Worm (Caenorhabditis elegans) whole organism, late embryonic: Measurements from ENCODE around the gene F08F8.9.
A peak's percentile ranks its signal among the peaks of the same experiment; 100 is the strongest.

Source experiments
- C08G9.2 ChIP-seq: sonication (generic microtip); optimal IDR thresholded peaks from 2 replicates; lab custom pipeline; 2016; ENCODE audit warnings: mild to moderate bottlenecking, missing genetic modification characterization, moderate library complexity, missing compliant biosample characterization
- C38D4.7 ChIP-seq: fragments of 200-800 bp; sonication (Bioruptor generic); optimal IDR thresholded peaks from 2 replicates; lab custom pipeline; 2018; ENCODE audit warnings: mild to moderate bottlenecking, missing genetic modification characterization, moderate library complexity, missing compliant biosample characterization
- F13H6.1 ChIP-seq: sonication (generic microtip); optimal IDR thresholded peaks from 2 replicates; lab custom pipeline; 2016; ENCODE audit warnings: missing genetic modification characterization, missing compliant biosample characterization
- K02D7.2 ChIP-seq: sonication (generic microtip); optimal IDR thresholded peaks from 2 replicates; lab custom pipeline; 2017; ENCODE audit warnings: mild to moderate bottlenecking, missing genetic modification characterization, missing compliant biosample characterization
- K09A11.1 ChIP-seq: sonication (generic microtip); optimal IDR thresholded peaks from 2 replicates; lab custom pipeline; 2017; ENCODE audit warnings: antibody characterized with exemption, mild to moderate bottlenecking, missing genetic modification characterization, missing compliant biosample characterization; ENCODE audit not compliant: insufficient read depth
- T23F11.4 ChIP-seq: fragments of 200-800 bp; sonication (Bioruptor generic); optimal IDR thresholded peaks from 2 replicates; lab custom pipeline; 2018; ENCODE audit warnings: mild to moderate bottlenecking, missing genetic modification characterization, missing compliant biosample characterization
- ahr-1 ChIP-seq: sonication (generic microtip); optimal IDR thresholded peaks from 2 replicates; lab custom pipeline; 2016; ENCODE audit warnings: missing genetic modification characterization, missing compliant biosample characterization
- ceh-14 ChIP-seq: sonication (generic microtip); optimal IDR thresholded peaks from 2 replicates; lab custom pipeline; 2016; ENCODE audit warnings: missing genotype, missing genetic modification characterization, missing compliant biosample characterization
- ceh-18 ChIP-seq: sonication (generic microtip); optimal IDR thresholded peaks from 2 replicates; lab custom pipeline; 2016; ENCODE audit warnings: missing genetic modification characterization, missing compliant biosample characterization
- ceh-19 ChIP-seq: fragments of 200-800 bp; sonication (Bioruptor generic); optimal IDR thresholded peaks from 2 replicates; lab custom pipeline; 2018; ENCODE audit warnings: mild to moderate bottlenecking, missing genetic modification characterization, missing compliant biosample characterization
- ceh-2 ChIP-seq: sonication (generic microtip); optimal IDR thresholded peaks from 2 replicates; lab custom pipeline; 2016; ENCODE audit warnings: missing genotype, missing genetic modification characterization, missing compliant biosample characterization
- ceh-22 ChIP-seq: sonication (generic microtip); optimal IDR thresholded peaks from 2 replicates; lab custom pipeline; 2017; ENCODE audit warnings: missing biosample characterization, missing genetic modification characterization
- ceh-30 ChIP-seq: fragments of 150-350 bp; optimal IDR thresholded peaks from 2 replicates; lab custom pipeline; 2014; ENCODE audit warnings: missing biosample characterization, missing genetic modification characterization
- ceh-31 ChIP-seq: sonication (generic microtip); optimal IDR thresholded peaks from 2 replicates; lab custom pipeline; 2016; ENCODE audit warnings: missing genetic modification characterization, missing compliant biosample characterization
- ceh-34 ChIP-seq: sonication (generic microtip); optimal IDR thresholded peaks from 2 replicates; lab custom pipeline; 2016; ENCODE audit warnings: mild to moderate bottlenecking, missing genetic modification characterization, missing compliant biosample characterization
- ceh-45 ChIP-seq: fragments of 200-800 bp; sonication (Bioruptor generic); IDR thresholded peaks from 2 replicates; pipeline ENCODE4 v1.3.6; 2022; ENCODE audit warnings: missing genetic modification reagents, missing genetic modification characterization, missing compliant biosample characterization
- ceh-48 ChIP-seq: sonication (generic microtip); optimal IDR thresholded peaks from 2 replicates; lab custom pipeline; 2016; ENCODE audit warnings: missing genetic modification characterization, inconsistent platforms, missing compliant biosample characterization
- ceh-6 ChIP-seq: fragments of 200-800 bp; sonication (Bioruptor generic); optimal IDR thresholded peaks from 2 replicates; lab custom pipeline; 2018; ENCODE audit warnings: mild to moderate bottlenecking, missing genetic modification characterization, missing compliant biosample characterization
- ceh-9 ChIP-seq: sonication (generic microtip); optimal IDR thresholded peaks from 2 replicates; lab custom pipeline; 2016; ENCODE audit warnings: mild to moderate bottlenecking, missing genetic modification characterization, inconsistent platforms, missing compliant biosample characterization
- che-1 ChIP-seq: sonication (generic microtip); optimal IDR thresholded peaks from 2 replicates; lab custom pipeline; 2016; ENCODE audit warnings: mild to moderate bottlenecking, missing genetic modification characterization, missing compliant biosample characterization
- dmd-4 ChIP-seq: sonication (generic microtip); optimal IDR thresholded peaks from 2 replicates; lab custom pipeline; 2016; ENCODE audit warnings: borderline replicate concordance, missing genetic modification characterization, missing compliant biosample characterization
- elt-2 ChIP-seq: sonication (generic microtip); optimal IDR thresholded peaks from 2 replicates; lab custom pipeline; 2016; ENCODE audit warnings: missing genetic modification reagents, missing genetic modification characterization, missing compliant biosample characterization
- elt-4 ChIP-seq: sonication (generic microtip); optimal IDR thresholded peaks from 2 replicates; lab custom pipeline; 2016; ENCODE audit warnings: missing genetic modification characterization, missing compliant biosample characterization
- eyg-1 ChIP-seq: sonication (generic microtip); optimal IDR thresholded peaks from 2 replicates; lab custom pipeline; 2016; ENCODE audit warnings: missing genotype, missing genetic modification characterization, missing compliant biosample characterization
- fkh-10 ChIP-seq: fragments of 150-350 bp; optimal IDR thresholded peaks from 2 replicates; lab custom pipeline; 2014; ENCODE audit warnings: missing biosample characterization, missing genetic modification reagents, missing genetic modification characterization
- fkh-6 ChIP-seq: sonication (generic microtip); optimal IDR thresholded peaks from 2 replicates; lab custom pipeline; 2016; ENCODE audit warnings: missing genetic modification characterization, missing compliant biosample characterization
- gmeb-2 ChIP-seq: sonication (generic microtip); optimal IDR thresholded peaks from 2 replicates; lab custom pipeline; 2016; ENCODE audit warnings: missing genetic modification characterization, inconsistent platforms, missing compliant biosample characterization
- hlh-13 ChIP-seq: fragments of 200-800 bp; sonication (Bioruptor generic); optimal IDR thresholded peaks from 2 replicates; lab custom pipeline; 2018; ENCODE audit warnings: mild to moderate bottlenecking, missing genetic modification characterization, missing compliant biosample characterization
- hlh-30 ChIP-seq: sonication (generic microtip); optimal IDR thresholded peaks from 2 replicates; lab custom pipeline; 2017; ENCODE audit warnings: antibody characterized with exemption, missing genetic modification characterization, missing compliant biosample characterization; ENCODE audit not compliant: insufficient read depth
- hlh-6 ChIP-seq: sonication (generic microtip); optimal IDR thresholded peaks from 2 replicates; lab custom pipeline; 2016; ENCODE audit warnings: missing genotype, missing genetic modification characterization, missing compliant biosample characterization
- hlh-8 ChIP-seq: sonication (generic microtip); optimal IDR thresholded peaks from 2 replicates; lab custom pipeline; 2016; ENCODE audit warnings: missing genotype, missing genetic modification characterization, missing compliant biosample characterization
- lin-11 ChIP-seq: fragments of 200-800 bp; sonication (Bioruptor generic); optimal IDR thresholded peaks from 2 replicates; lab custom pipeline; 2018; ENCODE audit warnings: mild to moderate bottlenecking, missing genetic modification characterization, missing compliant biosample characterization
- madf-2 ChIP-seq: sonication (generic microtip); optimal IDR thresholded peaks from 2 replicates; lab custom pipeline; 2017; ENCODE audit warnings: missing genetic modification characterization, missing compliant biosample characterization
- nhr-232 ChIP-seq: sonication (generic microtip); optimal IDR thresholded peaks from 2 replicates; lab custom pipeline; 2016; ENCODE audit warnings: missing genetic modification characterization, missing compliant biosample characterization
- npax-4 ChIP-seq: sonication (generic microtip); optimal IDR thresholded peaks from 2 replicates; lab custom pipeline; 2016; ENCODE audit warnings: missing genetic modification characterization, missing compliant biosample characterization
- odd-2 ChIP-seq: sonication (generic microtip); optimal IDR thresholded peaks from 2 replicates; lab custom pipeline; 2017; ENCODE audit warnings: antibody characterized with exemption, mild to moderate bottlenecking, missing genetic modification characterization, missing compliant biosample characterization
- pag-3 ChIP-seq: sonication (generic microtip); optimal IDR thresholded peaks from 2 replicates; lab custom pipeline; 2016; ENCODE audit warnings: missing compliant biosample characterization, missing genetic modification characterization, borderline replicate concordance
- pat-9 ChIP-seq: fragments of 200-800 bp; sonication (Bioruptor generic); optimal IDR thresholded peaks from 2 replicates; lab custom pipeline; 2018; ENCODE audit warnings: mild to moderate bottlenecking, missing genetic modification characterization, moderate library complexity, missing compliant biosample characterization
- pha-2 ChIP-seq: sonication (generic microtip); optimal IDR thresholded peaks from 2 replicates; lab custom pipeline; 2017; ENCODE audit warnings: mild to moderate bottlenecking, missing genetic modification characterization, missing compliant biosample characterization
- pha-4 ChIP-seq: fragments of 150-350 bp; optimal IDR thresholded peaks from 2 replicates; lab custom pipeline; 2018; ENCODE audit warnings: missing biosample characterization, missing genetic modification reagents, missing genetic modification characterization
- pros-1 ChIP-seq: fragments of 150-350 bp; optimal IDR thresholded peaks from 2 replicates; lab custom pipeline; 2014; ENCODE audit warnings: missing biosample characterization, missing genetic modification reagents, missing genetic modification characterization
- ref-2 ChIP-seq: sonication (generic microtip); optimal IDR thresholded peaks from 2 replicates; lab custom pipeline; 2016; ENCODE audit warnings: missing genetic modification characterization, missing compliant biosample characterization
- rnt-1 ChIP-seq: sonication (generic microtip); optimal IDR thresholded peaks from 2 replicates; lab custom pipeline; 2016; ENCODE audit warnings: missing genetic modification characterization, missing compliant biosample characterization
- sdc-2 ChIP-seq: sonication (generic microtip); optimal IDR thresholded peaks from 2 replicates; lab custom pipeline; 2016; ENCODE audit warnings: missing genotype, missing genetic modification characterization, missing compliant biosample characterization
- sox-2 ChIP-seq: fragments of 200-800 bp; sonication (Bioruptor generic); IDR thresholded peaks from 2 replicates; pipeline ENCODE4 v1.3.6; 2022; ENCODE audit warnings: missing genetic modification reagents, missing genetic modification characterization, missing compliant biosample characterization
- sox-4 ChIP-seq: sonication (generic microtip); optimal IDR thresholded peaks from 2 replicates; lab custom pipeline; 2017; ENCODE audit warnings: mild to moderate bottlenecking, missing genetic modification characterization, inconsistent platforms, missing compliant biosample characterization
- tbx-2 ChIP-seq: sonication (generic microtip); optimal IDR thresholded peaks from 2 replicates; lab custom pipeline; 2016; ENCODE audit warnings: missing genetic modification characterization, missing compliant biosample characterization
- tbx-7 ChIP-seq: sonication (generic microtip); optimal IDR thresholded peaks from 2 replicates; lab custom pipeline; 2016; ENCODE audit warnings: missing genotype, missing genetic modification characterization, missing compliant biosample characterization
- ttx-3 ChIP-seq: sonication (generic microtip); optimal IDR thresholded peaks from 2 replicates; lab custom pipeline; 2016; ENCODE audit warnings: missing genetic modification reagents, missing genetic modification characterization, missing compliant biosample characterization
- unc-3 ChIP-seq, 2 experiments: fragments of 200-800 bp in 1 of 2; sonication (Bioruptor generic) in 1 of 2; sonication (generic microtip) in 1 of 2; conservative IDR thresholded peaks in 1 of 2; optimal IDR thresholded peaks in 1 of 2; 2 replicates each; pipeline versions ENCODE4 v1.3.6 to Lab custom; 2016 to 2022; ENCODE audit warnings: missing compliant biosample characterization in 2 of 2, missing genetic modification characterization in 2 of 2, missing genetic modification reagents in 1 of 2
- unc-86 ChIP-seq: sonication (generic microtip); optimal IDR thresholded peaks from 2 replicates; lab custom pipeline; 2016; ENCODE audit warnings: missing genetic modification characterization, missing compliant biosample characterization
- zip-5 ChIP-seq: sonication (generic microtip); optimal IDR thresholded peaks from 2 replicates; lab custom pipeline; 2016; ENCODE audit warnings: missing genetic modification characterization, missing compliant biosample characterization
- ztf-16 ChIP-seq: sonication (generic microtip); optimal IDR thresholded peaks from 2 replicates; lab custom pipeline; 2017; ENCODE audit warnings: missing genetic modification characterization, missing compliant biosample characterization

The F08F8.9 gene

ce11 chrIII:7335220-7335619 lies 18.6 kb downstream of the F08F8.9 start, which contains the start of gene F56C9.10:
Gene F56C9.10, minus strand, starts transcription at chrIII:7335316.
- TF ChIP-seq ceh-2: no peak
- TF ChIP-seq hlh-30: peak; percentile 99
- TF ChIP-seq odd-2 (tag; lab: Kevin White, UChicago): no peak
- no peak for TF ChIP-seq elt-2 (tag; lab: Kevin White, UChicago)
- TF ChIP-seq K09A11.1 (tag; lab: Kevin White, UChicago): no peak
- TF ChIP-seq ceh-6: no peak
- TF ChIP-seq elt-4 (tag; lab: Kevin White, UChicago): no peak
- TF ChIP-seq sox-4 (tag; lab: Kevin White, UChicago): no peak
- TF ChIP-seq pha-2 (tag; lab: Kevin White, UChicago): no peak
- no peak for TF ChIP-seq pat-9 (tag; lab: Kevin White, UChicago)
- no peak for TF ChIP-seq ceh-14 (tag; lab: Kevin White, UChicago)
- TF ChIP-seq hlh-8 (tag; lab: Kevin White, UChicago): peak; percentile 51
- no peak for TF ChIP-seq sox-2 (GFP tag; lab: Robert Waterston, UW)
- no peak for TF ChIP-seq tbx-7 (tag; lab: Kevin White, UChicago)
- TF ChIP-seq unc-86 (tag; lab: Kevin White, UChicago): no peak
- no peak for TF ChIP-seq C38D4.7 (GFP tag; lab: Kevin White, UChicago)
- TF ChIP-seq fkh-10 (GFP tag; lab: Kevin White, UChicago): no peak
- peak; percentile 37 for TF ChIP-seq ref-2
- no peak for TF ChIP-seq eyg-1 (tag; lab: Kevin White, UChicago)
- TF ChIP-seq ztf-16 (tag; lab: Kevin White, UChicago): no peak
- TF ChIP-seq C08G9.2: no peak
- no peak for TF ChIP-seq pha-4 (tag; lab: Kevin White, UChicago)
- no peak for TF ChIP-seq F13H6.1 (tag; lab: Kevin White, UChicago)
- no peak for TF ChIP-seq ceh-30
- TF ChIP-seq ttx-3: no peak
- TF ChIP-seq hlh-6 (tag; lab: Kevin White, UChicago): no peak
- TF ChIP-seq sdc-2 (tag; lab: Kevin White, UChicago): peak; percentile 2
- no peak for TF ChIP-seq ceh-45 (GFP tag; lab: Robert Waterston, UW)
- no peak for TF ChIP-seq fkh-6 (tag; lab: Kevin White, UChicago)
- no peak for TF ChIP-seq pag-3
- TF ChIP-seq ceh-22: no peak
- TF ChIP-seq ahr-1 (tag; lab: Kevin White, UChicago): no peak
- no peak for TF ChIP-seq lin-11 (tag; lab: Kevin White, UChicago)
- no peak for TF ChIP-seq dmd-4 (tag; lab: Kevin White, UChicago)
- TF ChIP-seq ceh-31 (tag; lab: Kevin White, UChicago): peak; percentile 56
- no peak for TF ChIP-seq unc-3 (GFP tag; conservative IDR thresholded peaks at IDR 0.05; lab: Robert Waterston, UW)
- TF ChIP-seq unc-3 (tag; optimal IDR thresholded peaks at IDR 0.05; lab: Kevin White, UChicago): no peak
- TF ChIP-seq npax-4: no peak
- TF ChIP-seq tbx-2 (tag; lab: Kevin White, UChicago): peak; percentile 57
- no peak for TF ChIP-seq zip-5
- peak; percentile 32 for TF ChIP-seq rnt-1
- no peak for TF ChIP-seq gmeb-2 (tag; lab: Kevin White, UChicago)
- TF ChIP-seq T23F11.4 (GFP tag; lab: Kevin White, UChicago): no peak
- TF ChIP-seq ceh-34 (tag; lab: Kevin White, UChicago): no peak
- TF ChIP-seq ceh-9 (tag; lab: Kevin White, UChicago): no peak
- no peak for TF ChIP-seq madf-2 (tag; lab: Kevin White, UChicago)
- TF ChIP-seq che-1 (tag; lab: Kevin White, UChicago): no peak
- no peak for TF ChIP-seq hlh-13
- no peak for TF ChIP-seq K02D7.2
- peak; percentile 54 for TF ChIP-seq pros-1 (tag; lab: Kevin White, UChicago)
- no peak for TF ChIP-seq ceh-19 (GFP tag; lab: Kevin White, UChicago)
- TF ChIP-seq ceh-18 (tag; lab: Kevin White, UChicago): peak; percentile 93
- peak; percentile 9 for TF ChIP-seq ceh-48 (tag; lab: Kevin White, UChicago)
- no peak for TF ChIP-seq nhr-232 (tag; lab: Kevin White, UChicago)
